Fruit fly (Drosophila melanogaster) S2 (cell line): Measurements from ENCODE around the gene CG1722.
A peak's percentile ranks its signal among the peaks of the same experiment; 100 is the strongest.

ENCODE experiments used
- CG8478 ChIP-seq: fragments of >200 bp; optimal IDR thresholded peaks from 2 replicates; lab custom pipeline; 2018
- CTCF ChIP-seq, 2 experiments: fragments of >200 bp; optimal IDR thresholded peaks; 2 replicates each; lab custom pipeline; 2018

DNA sequence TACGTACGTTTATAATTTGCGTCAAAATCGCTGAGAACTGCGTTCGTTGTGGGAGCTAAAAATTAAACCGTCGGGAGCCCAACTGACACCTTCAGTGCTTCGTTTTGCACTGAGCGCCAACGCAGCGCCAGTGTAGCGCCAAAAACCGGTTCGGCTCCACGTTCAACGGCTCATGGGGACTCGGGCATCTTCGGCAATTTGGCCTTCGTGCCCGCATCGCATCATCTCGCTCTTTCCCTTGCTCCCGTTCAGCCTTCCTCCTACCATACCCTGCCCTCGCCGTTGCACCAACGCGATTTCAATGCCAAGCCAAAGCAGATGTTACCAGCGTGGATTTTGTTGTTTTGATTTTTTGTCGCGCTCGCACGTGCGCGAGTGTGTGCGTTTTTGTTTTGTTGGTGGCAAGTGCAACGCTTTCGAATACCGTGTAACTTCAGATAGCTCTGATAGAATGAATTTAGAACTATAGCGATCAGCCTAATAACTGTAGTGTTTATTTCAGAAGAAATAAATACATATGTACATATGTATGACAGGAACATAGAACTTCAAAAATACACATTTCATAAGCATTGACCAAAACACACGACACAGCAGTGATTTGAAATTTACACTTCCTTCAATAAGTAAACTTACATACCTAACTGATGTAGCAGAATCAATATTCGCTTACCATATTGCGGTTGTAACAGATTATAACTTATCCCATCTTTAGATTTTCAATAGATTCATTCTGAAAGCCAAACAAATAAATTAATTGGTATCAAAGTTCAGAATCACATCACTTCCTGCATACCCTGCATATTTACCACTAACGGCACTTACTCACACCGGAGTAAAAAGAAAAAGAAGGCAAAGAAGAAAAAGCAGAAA is 30.3 kb upstream of the CG1722 start, which contains the start of gene Mnr:
- no peak for TF ChIP-seq CTCF (optimal IDR thresholded peaks at IDR 0.05; lab: Kevin White, UChicago)
- TF ChIP-seq CG8478 (lab: Kevin White, UChicago) = peak; percentile 23
